Worm (Caenorhabditis elegans) whole organism, mixed stage, embryonic: ENCODE measurements around the gene str-33.

Experiments used
- M03D4.4 ChIP-seq: sonication (generic microtip); optimal IDR thresholded peaks from 2 replicates; lab custom pipeline; 2017; ENCODE audit warnings: mild to moderate bottlenecking, missing genetic modification characterization, missing compliant biosample characterization
- ceh-39 ChIP-seq: fragments of 150-350 bp; optimal IDR thresholded peaks from 2 replicates; lab custom pipeline; 2014; ENCODE audit warnings: missing biosample characterization, missing genetic modification characterization
- ceh-43 ChIP-seq: fragments of 200-800 bp; sonication (Bioruptor generic); optimal IDR thresholded peaks from 2 replicates; lab custom pipeline; 2018; ENCODE audit warnings: mild to moderate bottlenecking, missing genetic modification characterization, moderate library complexity, missing compliant biosample characterization
- cnd-1 ChIP-seq: fragments of 200-800 bp; sonication (Bioruptor generic); optimal IDR thresholded peaks from 2 replicates; lab custom pipeline; 2018; ENCODE audit warnings: mild to moderate bottlenecking, missing genetic modification characterization, missing compliant biosample characterization
- drap-1 ChIP-seq: fragments of 200-800 bp; sonication (Bioruptor generic); optimal IDR thresholded peaks from 3 replicates; lab custom pipeline; 2018; ENCODE audit warnings: mild to moderate bottlenecking, missing genetic modification characterization, missing compliant biosample characterization
- elt-1 ChIP-seq: sonication (generic microtip); optimal IDR thresholded peaks from 2 replicates; lab custom pipeline; 2017; ENCODE audit warnings: missing genetic modification characterization, mild to moderate bottlenecking, missing compliant biosample characterization, antibody characterized with exemption, moderate library complexity, borderline replicate concordance; ENCODE audit not compliant: insufficient read depth
- flh-1 ChIP-seq: fragments of 200-800 bp; sonication (Bioruptor generic); optimal IDR thresholded peaks from 2 replicates; lab custom pipeline; 2018; ENCODE audit warnings: mild to moderate bottlenecking, missing genetic modification characterization, moderate library complexity, missing compliant biosample characterization
- ham-2 ChIP-seq: fragments of 200-800 bp; sonication (Bioruptor generic); optimal IDR thresholded peaks from 2 replicates; lab custom pipeline; 2018; ENCODE audit warnings: mild to moderate bottlenecking, missing genetic modification characterization, missing compliant biosample characterization
- hlh-1 ChIP-seq: fragments of 150-350 bp; optimal IDR thresholded peaks from 2 replicates; lab custom pipeline; 2014; ENCODE audit warnings: missing biosample characterization, missing genetic modification reagents, missing genetic modification characterization
- lin-32 ChIP-seq: fragments of 200-800 bp; sonication (Bioruptor generic); optimal IDR thresholded peaks from 2 replicates; lab custom pipeline; 2018; ENCODE audit warnings: mild to moderate bottlenecking, missing genetic modification characterization, missing compliant biosample characterization
- lsy-2 ChIP-seq: fragments of 150-350 bp; optimal IDR thresholded peaks from 2 replicates; lab custom pipeline; 2014; ENCODE audit warnings: missing biosample characterization, missing genetic modification characterization
- mab-5 ChIP-seq: fragments of 150-350 bp; optimal IDR thresholded peaks from 2 replicates; lab custom pipeline; 2014; ENCODE audit warnings: missing biosample characterization, missing genetic modification characterization
- mep-1 ChIP-seq: fragments of 150-350 bp; optimal IDR thresholded peaks from 2 replicates; lab custom pipeline; 2017; ENCODE audit warnings: missing biosample characterization, missing genetic modification reagents, missing genetic modification characterization, inconsistent platforms
- mls-2 ChIP-seq: sonication (generic microtip); optimal IDR thresholded peaks from 2 replicates; lab custom pipeline; 2016; ENCODE audit warnings: mild to moderate bottlenecking, missing genetic modification characterization, moderate library complexity, missing compliant biosample characterization
- nhr-12 ChIP-seq: fragments of 150-350 bp; optimal IDR thresholded peaks from 2 replicates; lab custom pipeline; 2014; ENCODE audit warnings: missing biosample characterization, missing genetic modification characterization
- nhr-2 ChIP-seq: fragments of 150-350 bp; optimal IDR thresholded peaks from 2 replicates; lab custom pipeline; 2014; ENCODE audit warnings: missing biosample characterization, missing genetic modification characterization
- nhr-237 ChIP-seq: fragments of 150-350 bp; optimal IDR thresholded peaks from 2 replicates; lab custom pipeline; 2014; ENCODE audit warnings: missing biosample characterization, missing genetic modification characterization
- nhr-28 ChIP-seq: fragments of 150-350 bp; optimal IDR thresholded peaks from 2 replicates; lab custom pipeline; 2014; ENCODE audit warnings: missing biosample characterization, missing genetic modification characterization
- nhr-76 ChIP-seq: sonication (generic microtip); optimal IDR thresholded peaks from 2 replicates; lab custom pipeline; 2017; ENCODE audit warnings: missing biosample characterization, missing genetic modification characterization
- pha-4 ChIP-seq: fragments of 150-350 bp; optimal IDR thresholded peaks from 2 replicates; lab custom pipeline; 2018; ENCODE audit warnings: missing biosample characterization, missing genetic modification reagents, missing genetic modification characterization
- snpc-4 ChIP-seq: fragments of 150-350 bp; optimal IDR thresholded peaks from 2 replicates; lab custom pipeline; 2014; ENCODE audit warnings: missing biosample characterization, missing genetic modification characterization
- unc-120 ChIP-seq: sonication (generic microtip); optimal IDR thresholded peaks from 2 replicates; lab custom pipeline; 2017; ENCODE audit warnings: missing genetic modification characterization, missing compliant biosample characterization; ENCODE audit not compliant: poor library complexity, severe bottlenecking
- unc-39 ChIP-seq: fragments of 150-350 bp; optimal IDR thresholded peaks from 2 replicates; lab custom pipeline; 2014; ENCODE audit warnings: missing biosample characterization, missing genetic modification characterization
- unc-62 ChIP-seq: fragments of 150-350 bp; optimal IDR thresholded peaks from 2 replicates; lab custom pipeline; 2014; ENCODE audit warnings: missing biosample characterization, missing genetic modification reagents, missing genetic modification characterization
- zip-8 ChIP-seq: fragments of 150-350 bp; optimal IDR thresholded peaks from 2 replicates; lab custom pipeline; 2014; ENCODE audit warnings: missing biosample characterization, missing genetic modification characterization
- ztf-11 ChIP-seq: fragments of 150-350 bp; optimal IDR thresholded peaks from 2 replicates; lab custom pipeline; 2014; ENCODE audit warnings: missing biosample characterization, missing genetic modification characterization

The str-33 gene

DNA sequence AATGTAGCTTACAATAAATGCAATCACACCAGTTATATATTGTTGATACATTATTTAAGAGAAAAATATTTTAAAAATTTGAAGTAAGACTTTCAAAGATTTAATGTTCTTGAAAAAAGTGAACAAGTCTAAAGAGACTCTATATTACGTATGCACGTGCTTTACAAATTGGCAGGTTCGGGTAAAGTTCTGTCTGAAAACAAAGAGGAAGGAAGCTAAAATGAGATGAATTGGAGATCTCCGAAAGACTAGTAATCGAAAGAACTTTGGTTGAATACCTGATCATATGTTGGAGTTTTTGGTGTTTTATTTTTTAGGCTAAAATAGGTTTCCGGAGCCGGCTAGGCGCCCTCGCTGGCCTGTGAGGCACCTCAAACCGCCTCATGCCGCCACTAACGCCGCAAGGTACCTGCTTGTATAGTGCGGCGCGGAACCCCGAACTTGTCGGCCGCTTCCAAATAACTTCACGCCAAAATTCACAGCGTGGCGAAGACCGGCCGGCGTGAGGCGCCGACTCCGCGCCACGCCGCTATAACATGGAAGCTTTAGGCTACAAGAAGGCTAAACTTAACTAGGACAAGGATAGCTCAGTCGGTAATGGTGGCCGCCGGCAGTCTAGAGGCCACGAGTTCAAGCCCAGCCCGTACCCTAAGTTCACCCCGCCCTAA, 29.0 kb downstream of the str-33 start, which contains the start of gene srx-28:
TSS of gene srx-28 (minus strand) at position 51 of the 668 bp plus-strand sequence.
- TF ChIP-seq zip-8 (tag; lab: Kevin White, UChicago) (no peak), cnd-1 (tag; lab: Kevin White, UChicago) (no peak), snpc-4 (tag; lab: Kevin White, UChicago) (no peak), unc-62 (GFP tag; lab: Kevin White, UChicago) (no peak), ceh-43 (GFP tag; lab: Kevin White, UChicago) (no peak), M03D4.4 (no peak), hlh-1 (tag; lab: Kevin White, UChicago) (no peak), lsy-2 (tag; lab: Kevin White, UChicago) (no peak), ztf-11 (tag; lab: Kevin White, UChicago) (no peak), pha-4 (no peak)
- TF ChIP-seq, all 35 proteins: peak for 0

DNA sequence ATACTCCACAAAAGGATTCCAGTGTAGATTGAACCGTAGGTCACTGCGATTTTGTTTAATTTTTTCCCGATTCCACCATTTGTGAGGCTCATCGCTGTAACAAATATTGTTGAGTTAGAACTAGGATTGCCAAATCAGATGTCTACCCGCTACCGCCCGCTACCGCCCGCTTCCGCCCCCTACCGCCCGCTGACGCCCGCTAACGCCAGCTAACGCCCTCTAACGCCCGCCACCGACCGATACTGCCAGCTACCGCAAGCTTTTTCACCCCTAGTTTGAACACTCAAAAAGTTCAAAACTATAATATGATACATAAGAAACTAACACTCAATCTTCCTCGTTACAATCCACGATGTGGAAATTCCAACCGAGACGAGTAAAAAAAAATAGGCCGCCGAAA, 30.1 kb downstream of the str-33 start:
- no peak for TF ChIP-seq ceh-39 (tag; lab: Kevin White, UChicago)
- no peak for TF ChIP-seq nhr-76 (tag; lab: Kevin White, UChicago)
- no peak for TF ChIP-seq elt-1 (tag; lab: Kevin White, UChicago)
- TF ChIP-seq M03D4.4, result no peak
- no peak for TF ChIP-seq snpc-4 (tag; lab: Kevin White, UChicago)
- TF ChIP-seq nhr-12, result no peak
- no peak for TF ChIP-seq nhr-28 (tag; lab: Kevin White, UChicago)
- TF ChIP-seq ham-2 (GFP tag; lab: Kevin White, UChicago), result no peak
- no peak for TF ChIP-seq pha-4
- no peak for TF ChIP-seq unc-120 (tag; lab: Kevin White, UChicago)
- TF ChIP-seq unc-62 (GFP tag; lab: Kevin White, UChicago), result no peak
- TF ChIP-seq, all 35 proteins: peak for 0

DNA sequence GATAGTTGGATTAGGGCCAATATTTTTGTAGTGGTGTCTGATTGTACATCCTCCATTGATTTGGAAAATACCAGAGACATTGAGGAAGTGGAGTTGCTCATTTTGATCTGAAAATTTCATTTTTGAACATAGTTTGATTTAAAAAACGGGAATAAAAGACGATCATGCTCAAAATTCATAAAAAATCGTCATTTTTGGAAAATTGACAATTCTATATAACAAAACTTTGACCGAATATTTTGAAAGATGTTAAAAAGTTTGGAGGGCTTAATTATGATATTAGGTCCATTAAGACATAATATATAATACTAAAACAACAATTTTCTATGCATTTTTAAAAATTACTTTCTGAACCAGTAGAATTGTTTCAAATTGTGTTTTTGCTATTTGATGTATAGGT, 31.1 kb downstream of the str-33 start, which contains the start of gene srg-58:
TSS of gene srg-58 (minus strand) at position 101 of the 400 bp plus-strand sequence.
- TF ChIP-seq ztf-11 (tag; lab: Kevin White, UChicago) (no peak), M03D4.4 (no peak)

DNA sequence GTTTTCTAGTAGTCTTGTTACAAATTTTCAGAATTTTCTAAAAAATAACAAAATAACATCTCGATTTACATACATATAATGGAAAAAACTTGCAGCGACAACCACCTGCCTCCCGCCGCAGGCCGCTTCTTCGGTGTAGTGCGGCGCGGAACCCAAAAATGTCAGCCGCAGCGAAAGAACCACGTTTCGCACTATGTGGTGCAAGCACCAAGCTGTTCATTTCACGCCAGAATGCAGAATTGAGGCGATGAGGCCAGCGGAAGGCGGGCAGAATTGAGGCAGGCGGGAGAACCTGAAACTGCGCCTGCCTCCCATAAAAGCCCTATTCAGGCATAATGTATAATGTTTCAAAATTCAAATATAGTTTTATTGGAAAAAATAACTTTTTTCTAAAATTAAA, 33.1 kb downstream of the str-33 start:
- TF ChIP-seq hlh-1 (tag; lab: Kevin White, UChicago) (no peak), mep-1 (no peak), mab-5 (tag; lab: Kevin White, UChicago) (no peak), ztf-11 (tag; lab: Kevin White, UChicago) (no peak), flh-1 (no peak)

DNA sequence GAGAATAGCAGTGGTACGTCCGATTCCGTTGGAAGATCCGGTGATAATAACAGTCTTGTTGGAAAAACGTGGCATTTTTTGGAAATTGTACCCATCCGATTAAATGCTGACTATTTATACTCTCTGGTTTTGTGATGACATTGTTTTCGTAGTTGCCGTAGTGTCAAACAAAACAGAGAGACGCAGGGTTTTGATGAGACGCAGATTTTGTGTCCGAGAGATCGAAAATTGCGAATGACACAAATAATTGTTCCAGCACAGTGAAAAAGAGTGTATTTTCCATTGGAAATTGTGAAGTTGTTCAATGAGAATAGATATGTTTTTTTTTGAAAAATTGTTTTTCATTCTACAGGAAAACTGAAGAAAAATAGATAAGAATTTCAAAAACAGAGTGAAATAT, 34.8 kb downstream of the str-33 start, which contains the start of gene R05D8.7:
TSS of gene R05D8.7 (minus strand) at position 104 of the 400 bp plus-strand sequence.
- TF ChIP-seq drap-1 (GFP tag; lab: Kevin White, UChicago) (no peak), mep-1 (no peak), elt-1 (tag; lab: Kevin White, UChicago) (no peak), pha-4 (no peak), nhr-2 (tag; lab: Kevin White, UChicago) (no peak), unc-62 (GFP tag; lab: Kevin White, UChicago) (no peak), nhr-28 (tag; lab: Kevin White, UChicago) (no peak), ztf-11 (tag; lab: Kevin White, UChicago) (no peak), mab-5 (tag; lab: Kevin White, UChicago) (no peak)

DNA sequence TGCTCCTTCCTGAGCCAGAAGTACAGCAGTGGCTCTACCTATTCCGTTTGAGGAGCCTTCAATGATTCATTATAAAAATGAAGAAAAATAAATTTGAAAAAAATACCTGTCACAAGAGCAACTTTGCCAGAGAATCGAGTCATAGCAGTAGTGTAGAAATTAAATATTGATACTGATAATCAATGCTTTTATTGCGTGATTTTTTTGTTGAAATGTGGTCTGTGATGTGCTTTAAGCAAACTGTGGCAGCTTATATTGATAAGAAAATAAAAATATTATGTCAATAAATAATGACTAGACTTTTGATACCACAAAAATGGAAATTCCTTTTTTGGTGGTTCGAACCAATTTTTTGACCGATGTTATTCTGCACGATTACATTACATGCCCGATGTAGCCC, 36.7 kb downstream of the str-33 start, which contains the start of gene dhs-14:
TSS of gene dhs-14 (minus strand) at position 149 of the 400 bp plus-strand sequence.
- TF ChIP-seq ceh-43 (GFP tag; lab: Kevin White, UChicago) (no peak), lin-32 (GFP tag; lab: Kevin White, UChicago) (no peak), nhr-2 (tag; lab: Kevin White, UChicago) (no peak), nhr-237 (no peak), mls-2 (no peak), ceh-39 (tag; lab: Kevin White, UChicago) (no peak), unc-39 (no peak), unc-120 (tag; lab: Kevin White, UChicago) (no peak), M03D4.4 (no peak), hlh-1 (tag; lab: Kevin White, UChicago) (no peak), snpc-4 (tag; lab: Kevin White, UChicago) (no peak), mab-5 (tag; lab: Kevin White, UChicago) (no peak)
